Worm (Caenorhabditis elegans) whole organism, L4 larva: ENCODE results near the gene F10E7.6.

Experiments
- F37D6.2 ChIP-seq: sonication (generic microtip); optimal IDR thresholded peaks from 2 replicates; lab custom pipeline; 2016; ENCODE audit warnings: mild to moderate bottlenecking, missing genetic modification characterization, missing compliant biosample characterization
- aha-1 ChIP-seq: fragments of 150-350 bp; peaks from one replicate; lab custom pipeline; 2014; ENCODE audit warnings: missing biosample characterization, missing genetic modification characterization
- ama-1 ChIP-seq: fragments of 150-350 bp; optimal IDR thresholded peaks from 2 replicates; lab custom pipeline; 2014; ENCODE audit warnings: inconsistent platforms, mixed read lengths
- dve-1 ChIP-seq: sonication (generic microtip); optimal IDR thresholded peaks from 2 replicates; lab custom pipeline; 2017; ENCODE audit warnings: antibody characterized with exemption, mild to moderate bottlenecking, missing genetic modification characterization, missing compliant biosample characterization; ENCODE audit not compliant: insufficient read depth
- hif-1 ChIP-seq, 2 experiments: sonication (generic microtip); optimal IDR thresholded peaks; 2 replicates each; lab custom pipeline; 2016 to 2017; ENCODE audit warnings: missing compliant biosample characterization in 2 of 2, missing genetic modification characterization in 2 of 2, missing genetic modification reagents in 2 of 2, missing genotype in 2 of 2, mild to moderate bottlenecking in 1 of 2
- jun-1 ChIP-seq: fragments of 150-350 bp; optimal IDR thresholded peaks from 2 replicates; lab custom pipeline; 2014; ENCODE audit warnings: missing biosample characterization, missing genetic modification reagents, missing genetic modification characterization
- nhr-11 ChIP-seq: fragments of 150-350 bp; optimal IDR thresholded peaks from 2 replicates; lab custom pipeline; 2014; ENCODE audit warnings: missing biosample characterization, missing genetic modification characterization
- nhr-25 ChIP-seq: sonication (generic microtip); optimal IDR thresholded peaks from 2 replicates; lab custom pipeline; 2017; ENCODE audit warnings: missing genetic modification characterization, mild to moderate bottlenecking, missing compliant biosample characterization, antibody characterized with exemption, moderate library complexity, borderline replicate concordance; ENCODE audit not compliant: insufficient read depth
- unc-130 ChIP-seq: sonication (generic microtip); optimal IDR thresholded peaks from 2 replicates; lab custom pipeline; 2016; ENCODE audit warnings: missing genetic modification reagents, missing genetic modification characterization, missing compliant biosample characterization
- unc-62 ChIP-seq, 3 experiments: fragments of 150-350 bp in 1 of 3; sonication (generic microtip); optimal IDR thresholded peaks in 2 of 3; peaks in 1 of 3; 1 replicate in 1 of 3; 2 replicates in 2 of 3; lab custom pipeline; 2014 to 2017; ENCODE audit warnings: missing biosample characterization in 3 of 3, missing genetic modification characterization in 3 of 3, missing genetic modification reagents in 3 of 3, missing genotype in 1 of 3
- zip-11 ChIP-seq: fragments of 200-800 bp; sonication (Bioruptor generic); IDR thresholded peaks from 2 replicates; pipeline ENCODE4 v1.3.6; 2022; ENCODE audit warnings: missing genetic modification characterization, missing compliant biosample characterization
- ztf-7 ChIP-seq: fragments of 150-350 bp; optimal IDR thresholded peaks from 2 replicates; lab custom pipeline; 2014; ENCODE audit warnings: missing biosample characterization, missing genetic modification characterization

ce11 chrII:7144307-7144706 lies 31.4 kb downstream of the F10E7.6 start, which contains the start of gene npr-31:
- TF ChIP-seq unc-130 (no peak), F37D6.2 (tag; lab: Kevin White, UChicago) (no peak), ztf-7 (no peak), nhr-25 (no peak), hif-1 (tag; optimal IDR thresholded peaks at IDR 0.05; lab: Kevin White, UChicago) (no peak), dve-1 (tag; lab: Kevin White, UChicago) (no peak), aha-1 (tag; lab: Kevin White, UChicago) (no peak), nhr-11 (tag; lab: Kevin White, UChicago) (no peak), ama-1 (no peak), unc-62 (GFP tag; optimal IDR thresholded peaks at IDR 0.05 in 1 of 2; lab: Kevin White, UChicago) (no peak), unc-62 (tag; optimal IDR thresholded peaks at IDR 0.05; lab: Kevin White, UChicago) (no peak), jun-1 (tag; lab: Kevin White, UChicago) (no peak), zip-11 (GFP tag; lab: Robert Waterston, UW) (no peak)
